Worm (Caenorhabditis elegans) whole organism, L4 larva: ENCODE measurements around the gene Y17G7B.12.
A peak's percentile ranks its signal among the peaks of the same experiment; 100 is the strongest.

ENCODE experiments used
- F10B5.3 ChIP-seq: sonication (generic microtip); optimal IDR thresholded peaks from 2 replicates; lab custom pipeline; 2016; ENCODE audit warnings: mild to moderate bottlenecking, missing genetic modification characterization, missing compliant biosample characterization
- F44E2.7 ChIP-seq: fragments of 200-800 bp; sonication (Bioruptor generic); IDR thresholded peaks from 2 replicates; pipeline ENCODE4 v2.1.2; 2022; ENCODE audit warnings: missing genetic modification characterization, missing compliant biosample characterization
- F49E8.2 ChIP-seq: sonication (generic microtip); optimal IDR thresholded peaks from 2 replicates; lab custom pipeline; 2016; ENCODE audit warnings: missing compliant biosample characterization, mild to moderate bottlenecking, missing genetic modification characterization, borderline replicate concordance
- Y5F2A.4 ChIP-seq: fragments of 200-800 bp; sonication (Bioruptor generic); optimal IDR thresholded peaks from 2 replicates; lab custom pipeline; 2018; ENCODE audit warnings: mild to moderate bottlenecking, missing genetic modification characterization, missing compliant biosample characterization
- Y75B8A.6 ChIP-seq: fragments of 200-800 bp; sonication (Bioruptor generic); IDR thresholded peaks from 2 replicates; pipeline ENCODE4 v1.3.6; 2022; ENCODE audit warnings: missing genetic modification reagents, missing genetic modification characterization, missing compliant biosample characterization
- ZK337.2 ChIP-seq: fragments of 200-800 bp; sonication (Bioruptor generic); IDR thresholded peaks from 2 replicates; pipeline ENCODE4 v1.3.6; 2022; ENCODE audit warnings: missing genetic modification reagents, missing genetic modification characterization, missing compliant biosample characterization
- aha-1 ChIP-seq: fragments of 150-350 bp; peaks from one replicate; lab custom pipeline; 2014; ENCODE audit warnings: missing biosample characterization, missing genetic modification characterization
- arid-1 ChIP-seq: fragments of 200-800 bp; sonication (Bioruptor generic); conservative IDR thresholded peaks from 2 replicates; pipeline ENCODE4 v1.3.6; 2022; ENCODE audit warnings: missing genetic modification reagents, missing genetic modification characterization, missing compliant biosample characterization
- attf-4 ChIP-seq: sonication (generic microtip); optimal IDR thresholded peaks from 3 replicates; lab custom pipeline; 2017; ENCODE audit warnings: missing biosample characterization, missing genetic modification characterization
- ceh-82 ChIP-seq: sonication (generic microtip); optimal IDR thresholded peaks from 2 replicates; lab custom pipeline; 2017; ENCODE audit warnings: missing biosample characterization, missing genetic modification characterization
- cey-2 ChIP-seq: sonication (generic microtip); optimal IDR thresholded peaks from 3 replicates; lab custom pipeline; 2017; ENCODE audit warnings: missing genetic modification characterization, mild to moderate bottlenecking, missing compliant biosample characterization, antibody characterized with exemption, borderline replicate concordance; ENCODE audit not compliant: insufficient read depth
- ctbp-1 ChIP-seq: fragments of 200-800 bp; sonication (Bioruptor generic); IDR thresholded peaks from 2 replicates; pipeline ENCODE4 v1.3.6; 2022; ENCODE audit warnings: missing genetic modification reagents, missing genetic modification characterization, missing compliant biosample characterization
- daf-19 ChIP-seq: fragments of 200-800 bp; sonication (Bioruptor generic); conservative IDR thresholded peaks from 2 replicates; pipeline ENCODE4 v1.3.6; 2022; ENCODE audit warnings: missing genetic modification characterization, missing compliant biosample characterization
- dmd-8 ChIP-seq: fragments of 200-800 bp; sonication (Bioruptor generic); IDR thresholded peaks from 2 replicates; pipeline ENCODE4 v1.3.6; 2022; ENCODE audit warnings: missing genetic modification characterization, missing compliant biosample characterization
- duxl-1 ChIP-seq: sonication (generic microtip); optimal IDR thresholded peaks from 2 replicates; lab custom pipeline; 2016; ENCODE audit warnings: mild to moderate bottlenecking, missing genetic modification characterization, moderate library complexity, missing compliant biosample characterization; ENCODE audit not compliant: poor library complexity
- egl-27 ChIP-seq: sonication (generic microtip); optimal IDR thresholded peaks from 3 replicates; lab custom pipeline; 2017; ENCODE audit warnings: missing biosample characterization, missing genetic modification reagents, missing genetic modification characterization
- egl-43 ChIP-seq: fragments of 200-800 bp; sonication (Bioruptor generic); IDR thresholded peaks from 2 replicates; pipeline ENCODE4 v1.3.6; 2022; ENCODE audit warnings: missing genetic modification reagents, missing genetic modification characterization, missing compliant biosample characterization
- hlh-11 ChIP-seq: fragments of 200-800 bp; sonication (Bioruptor generic); optimal IDR thresholded peaks from 2 replicates; lab custom pipeline; 2018; ENCODE audit warnings: mild to moderate bottlenecking, missing genetic modification characterization, missing compliant biosample characterization
- hlh-30 ChIP-seq: sonication (generic microtip); optimal IDR thresholded peaks from 2 replicates; lab custom pipeline; 2017; ENCODE audit warnings: antibody characterized with exemption, mild to moderate bottlenecking, missing genetic modification characterization, missing compliant biosample characterization; ENCODE audit not compliant: insufficient read depth
- hmg-1.1 ChIP-seq: fragments of 200-800 bp; sonication (Bioruptor generic); IDR thresholded peaks from 2 replicates; pipeline ENCODE4 v1.3.6; 2022; ENCODE audit warnings: missing genetic modification reagents, missing genetic modification characterization, missing compliant biosample characterization
- lin-1 ChIP-seq: fragments of 200-800 bp; sonication (Bioruptor generic); IDR thresholded peaks from 2 replicates; pipeline ENCODE4 v1.3.6; 2022; ENCODE audit warnings: missing genetic modification reagents, missing genetic modification characterization, missing compliant biosample characterization
- lin-39 ChIP-seq: fragments of 150-350 bp; optimal IDR thresholded peaks from 2 replicates; lab custom pipeline; 2014; ENCODE audit warnings: missing biosample characterization, missing genetic modification reagents, missing genetic modification characterization
- mdl-1 ChIP-seq, 2 experiments: fragments of 150-350 bp in 1 of 2; sonication (generic microtip) in 1 of 2; optimal IDR thresholded peaks; 2 replicates each; lab custom pipeline; 2014 to 2017; ENCODE audit warnings: missing biosample characterization in 2 of 2, missing genetic modification characterization in 2 of 2
- mep-1 ChIP-seq: fragments of 150-350 bp; sonication (generic microtip); optimal IDR thresholded peaks from 3 replicates; lab custom pipeline; 2014; ENCODE audit warnings: missing biosample characterization, missing genetic modification characterization
- mes-2 ChIP-seq: sonication (generic microtip); optimal IDR thresholded peaks from 2 replicates; lab custom pipeline; 2016; ENCODE audit warnings: missing genotype, mild to moderate bottlenecking, missing genetic modification characterization, missing compliant biosample characterization; ENCODE audit not compliant: poor library complexity, severe bottlenecking
- mxl-2 ChIP-seq: fragments of 200-800 bp; sonication (Bioruptor generic); conservative IDR thresholded peaks from 2 replicates; pipeline ENCODE4 v1.3.6; 2022; ENCODE audit warnings: missing genetic modification reagents, missing genetic modification characterization, missing compliant biosample characterization
- mxl-3 ChIP-seq: fragments of 200-800 bp; sonication (Bioruptor generic); optimal IDR thresholded peaks from 2 replicates; lab custom pipeline; 2018; ENCODE audit warnings: mild to moderate bottlenecking, missing genetic modification characterization, missing compliant biosample characterization
- nhr-10 ChIP-seq: fragments of 150-350 bp; optimal IDR thresholded peaks from 2 replicates; lab custom pipeline; 2014; ENCODE audit warnings: missing biosample characterization, missing genetic modification characterization
- nhr-25 ChIP-seq: sonication (generic microtip); optimal IDR thresholded peaks from 2 replicates; lab custom pipeline; 2017; ENCODE audit warnings: missing genetic modification characterization, mild to moderate bottlenecking, missing compliant biosample characterization, antibody characterized with exemption, moderate library complexity, borderline replicate concordance; ENCODE audit not compliant: insufficient read depth
- nhr-48 ChIP-seq: sonication (generic microtip); optimal IDR thresholded peaks from 2 replicates; lab custom pipeline; 2016; ENCODE audit warnings: mild to moderate bottlenecking, missing genetic modification characterization, missing compliant biosample characterization
- nhr-6 ChIP-seq: fragments of 150-350 bp; optimal IDR thresholded peaks from 2 replicates; lab custom pipeline; 2014; ENCODE audit warnings: missing biosample characterization, missing genetic modification characterization
- pha-4 ChIP-seq, 2 experiments: fragments of 150-350 bp in 1 of 2; fragments of 200-800 bp in 1 of 2; sonication (Bioruptor generic) in 1 of 2; IDR thresholded peaks in 1 of 2; optimal IDR thresholded peaks in 1 of 2; 2 replicates each; pipeline versions ENCODE4 v1.3.6 to Lab custom; 2014 to 2022; ENCODE audit warnings: missing genetic modification characterization in 2 of 2, missing genetic modification reagents in 2 of 2, missing biosample characterization in 1 of 2, missing compliant biosample characterization in 1 of 2
- saeg-2 ChIP-seq: fragments of 200-800 bp; sonication (Bioruptor generic); IDR thresholded peaks from 2 replicates; pipeline ENCODE4 v1.3.6; 2022; ENCODE audit warnings: missing genetic modification reagents, missing genetic modification characterization, missing compliant biosample characterization
- sdz-12 ChIP-seq: fragments of 200-800 bp; sonication (Bioruptor generic); optimal IDR thresholded peaks from 2 replicates; lab custom pipeline; 2018; ENCODE audit warnings: mild to moderate bottlenecking, missing genetic modification characterization, missing compliant biosample characterization
- skn-1 ChIP-seq: fragments of 150-350 bp; optimal IDR thresholded peaks from 2 replicates; lab custom pipeline; 2014; ENCODE audit warnings: missing biosample characterization, missing genetic modification characterization
- snpc-4 ChIP-seq: fragments of 150-350 bp; optimal IDR thresholded peaks from 2 replicates; lab custom pipeline; 2014; ENCODE audit warnings: missing biosample characterization, missing genetic modification characterization
- tag-97 ChIP-seq: fragments of 200-800 bp; sonication (Bioruptor generic); IDR thresholded peaks from 2 replicates; pipeline ENCODE4 v1.3.6; 2022; ENCODE audit warnings: missing genetic modification characterization, missing compliant biosample characterization
- unc-130 ChIP-seq: sonication (generic microtip); optimal IDR thresholded peaks from 2 replicates; lab custom pipeline; 2016; ENCODE audit warnings: missing genetic modification reagents, missing genetic modification characterization, missing compliant biosample characterization
- unc-62 ChIP-seq, 3 experiments: fragments of 150-350 bp in 1 of 3; sonication (generic microtip); optimal IDR thresholded peaks in 2 of 3; peaks in 1 of 3; 1 replicate in 1 of 3; 2 replicates in 2 of 3; lab custom pipeline; 2014 to 2017; ENCODE audit warnings: missing biosample characterization in 3 of 3, missing genetic modification characterization in 3 of 3, missing genetic modification reagents in 3 of 3, missing genotype in 1 of 3
- zag-1 ChIP-seq: fragments of 150-350 bp; optimal IDR thresholded peaks from 2 replicates; lab custom pipeline; 2014; ENCODE audit warnings: missing biosample characterization, missing genetic modification characterization
- zfp-2 ChIP-seq: sonication (generic microtip); optimal IDR thresholded peaks from 2 replicates; lab custom pipeline; 2016; ENCODE audit warnings: mild to moderate bottlenecking, missing genetic modification characterization, missing compliant biosample characterization
- zfp-3 ChIP-seq: fragments of 200-800 bp; sonication (Bioruptor generic); conservative IDR thresholded peaks from 2 replicates; pipeline ENCODE4 v1.3.6; 2022; ENCODE audit warnings: missing genetic modification reagents, missing genetic modification characterization, missing compliant biosample characterization
- zip-2 ChIP-seq: fragments of 150-350 bp; optimal IDR thresholded peaks from 2 replicates; lab custom pipeline; 2014; ENCODE audit warnings: missing biosample characterization, missing genetic modification characterization
- ztf-7 ChIP-seq: fragments of 150-350 bp; optimal IDR thresholded peaks from 2 replicates; lab custom pipeline; 2014; ENCODE audit warnings: missing biosample characterization, missing genetic modification characterization

The Y17G7B.12 gene

DNA sequence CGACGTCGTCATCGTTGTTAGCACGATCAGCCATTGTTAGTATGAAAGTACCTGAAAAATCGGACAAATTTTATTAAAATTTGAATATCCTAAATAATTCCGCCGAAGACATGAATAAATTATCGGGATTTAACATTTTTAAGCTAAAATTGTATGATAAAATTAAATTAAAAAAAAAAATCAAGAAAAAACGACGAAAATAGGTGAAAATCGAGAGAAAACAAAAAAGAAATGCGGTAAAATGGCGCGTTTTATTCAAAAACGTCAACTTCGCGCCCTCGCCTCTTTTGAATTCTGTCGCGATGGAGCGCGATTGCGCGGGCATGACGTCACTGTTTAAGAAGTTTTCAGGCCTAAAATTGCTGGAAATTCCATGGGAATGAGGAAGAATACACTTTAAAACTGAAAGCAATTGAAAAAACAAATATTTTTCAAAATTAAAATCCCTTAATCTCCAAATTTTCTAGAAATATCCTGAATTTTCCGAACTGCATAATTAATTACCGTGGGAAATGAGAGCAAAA lies 17.0 kb upstream of the Y17G7B.12 start, which contains the start of gene mcm-2 (continued):
- TF ChIP-seq mxl-3 (GFP tag; lab: Kevin White, UChicago) (no peak), sdz-12 (GFP tag; lab: Kevin White, UChicago) (no peak), lin-39 (tag; lab: Kevin White, UChicago) (no peak), mdl-1 (tag; optimal IDR thresholded peaks at IDR 0.05; lab: Kevin White, UChicago) (no peak), mxl-2 (GFP tag; lab: Robert Waterston, UW) (no peak), ceh-82 (no peak), nhr-10 (tag; lab: Kevin White, UChicago) (no peak), mes-2 (tag; lab: Kevin White, UChicago) (peak; percentile 81), zfp-2 (no peak), ztf-7 (tag; lab: Kevin White, UChicago) (no peak), attf-4 (tag; lab: Kevin White, UChicago) (no peak), nhr-25 (tag; lab: Kevin White, UChicago) (no peak), tag-97 (no peak), F49E8.2 (tag; lab: Kevin White, UChicago) (peak; percentile 59)

DNA sequence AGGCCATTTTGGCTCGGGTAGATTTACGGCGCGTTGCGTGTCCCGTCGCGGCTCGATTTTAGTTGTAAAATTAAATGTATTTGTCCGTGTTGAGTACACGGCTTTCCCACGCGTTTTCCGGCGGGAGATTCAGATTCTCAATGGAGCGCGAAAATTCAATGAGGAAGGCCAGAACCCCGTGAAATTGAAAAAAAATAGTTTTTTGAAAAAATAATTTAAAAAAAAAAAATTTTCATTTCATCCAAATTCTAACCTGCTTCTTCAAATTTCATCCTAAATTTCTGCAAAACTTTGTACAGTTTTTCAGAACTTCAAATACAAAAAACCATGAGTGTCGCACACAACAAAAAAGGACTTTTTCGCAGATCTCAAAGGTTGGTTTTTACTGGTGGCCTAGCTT lies 14.9 kb upstream of the Y17G7B.12 start, which contains the start of gene glb-29:
glb-29 (plus strand) TSS at position 301 of the 400 bp plus-strand sequence.
- TF ChIP-seq unc-130 (GFP tag; lab: Kevin White, UChicago) (no peak), hlh-30 (tag; lab: Kevin White, UChicago) (no peak), egl-43 (GFP tag; lab: Robert Waterston, UW) (no peak), daf-19 (GFP tag; lab: Robert Waterston, UW) (no peak), ctbp-1 (GFP tag; lab: Robert Waterston, UW) (no peak), Y75B8A.6 (GFP tag; lab: Robert Waterston, UW) (no peak), mxl-3 (GFP tag; lab: Kevin White, UChicago) (no peak), zfp-3 (GFP tag; lab: Robert Waterston, UW) (no peak), zfp-2 (no peak)

DNA sequence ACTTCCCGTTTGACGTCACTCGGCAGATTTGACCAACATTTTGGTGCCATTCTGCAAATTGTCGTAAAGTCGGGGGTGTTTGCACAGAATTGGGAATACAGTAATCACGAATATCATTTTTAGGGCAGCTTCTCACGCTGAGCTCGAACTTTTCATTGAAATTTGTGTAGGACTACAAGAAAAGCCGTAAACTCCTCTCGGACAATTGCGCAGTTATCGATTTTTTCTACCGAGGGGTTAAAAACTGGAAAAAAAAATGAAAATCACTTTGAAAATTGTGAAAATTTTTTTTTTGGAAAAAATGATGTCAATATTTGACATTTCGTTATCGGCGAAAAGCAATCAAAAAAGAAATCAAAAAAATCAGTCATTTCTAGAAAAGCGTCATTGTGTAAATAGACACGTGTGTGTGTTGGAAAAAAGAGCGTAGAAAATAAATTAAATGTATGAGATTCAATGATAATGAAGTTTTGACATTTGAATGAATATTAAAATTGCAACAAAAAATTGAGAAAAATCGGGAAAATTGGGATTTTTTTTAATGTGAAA lies 4.1 kb downstream of the Y17G7B.12 start, which contains the start of gene Y17G7B.8:
Y17G7B.8 (minus strand) TSS at position 51 of the 549 bp plus-strand sequence.
- TF ChIP-seq dmd-8 (no peak), aha-1 (peak; percentile 69), hlh-11 (tag; lab: Kevin White, UChicago) (no peak), duxl-1 (tag; lab: Kevin White, UChicago) (no peak), cey-2 (tag; lab: Kevin White, UChicago) (no peak), sdz-12 (GFP tag; lab: Kevin White, UChicago) (no peak), mes-2 (tag; lab: Kevin White, UChicago) (no peak), lin-1 (no peak), Y5F2A.4 (GFP tag; lab: Kevin White, UChicago) (no peak), mxl-2 (GFP tag; lab: Robert Waterston, UW) (no peak), mdl-1 (tag; optimal IDR thresholded peaks at IDR 0.05; lab: Kevin White, UChicago) (peak in 1 of 2 experiments; percentile 55), F10B5.3 (no peak), ZK337.2 (GFP tag; lab: Robert Waterston, UW) (no peak), ztf-7 (tag; lab: Kevin White, UChicago) (no peak), nhr-6 (peak; percentile 92), F44E2.7 (GFP tag; lab: Robert Waterston, UW) (no peak), zip-2 (no peak), unc-130 (GFP tag; lab: Kevin White, UChicago) (no peak), zag-1 (tag; lab: Kevin White, UChicago) (no peak), pha-4 (GFP tag; IDR thresholded peaks at IDR 0.05; lab: Robert Waterston, UW) (no peak), pha-4 (tag; optimal IDR thresholded peaks at IDR 0.05; lab: Kevin White, UChicago) (peak; percentile 74), hmg-1.1 (no peak), mep-1 (tag; lab: Kevin White, UChicago) (peak; percentile 8), arid-1 (GFP tag; lab: Robert Waterston, UW) (no peak), egl-27 (tag; lab: Kevin White, UChicago) (no peak), saeg-2 (GFP tag; lab: Robert Waterston, UW) (no peak), nhr-48 (tag; lab: Kevin White, UChicago) (no peak), unc-62 (GFP tag; optimal IDR thresholded peaks at IDR 0.05 in 1 of 2; lab: Kevin White, UChicago) (peak in 1 of 2 experiments; percentile 1), unc-62 (tag; optimal IDR thresholded peaks at IDR 0.05; lab: Kevin White, UChicago) (no peak), skn-1 (tag; lab: Kevin White, UChicago) (no peak), snpc-4 (no peak)
